Worm (Caenorhabditis elegans) whole organism, L4/young adult: Measurements from ENCODE around the gene srj-18.

Source experiments
- dao-5 ChIP-seq: sonication (generic microtip); optimal IDR thresholded peaks from 2 replicates; lab custom pipeline; 2016; ENCODE audit warnings: missing genotype, missing genetic modification characterization, moderate library complexity, missing compliant biosample characterization
- him-1 ChIP-seq: sonication (generic microtip); optimal IDR thresholded peaks from 2 replicates; lab custom pipeline; 2016; ENCODE audit warnings: missing genotype, missing genetic modification reagents, missing genetic modification characterization, missing compliant biosample characterization

DNA sequence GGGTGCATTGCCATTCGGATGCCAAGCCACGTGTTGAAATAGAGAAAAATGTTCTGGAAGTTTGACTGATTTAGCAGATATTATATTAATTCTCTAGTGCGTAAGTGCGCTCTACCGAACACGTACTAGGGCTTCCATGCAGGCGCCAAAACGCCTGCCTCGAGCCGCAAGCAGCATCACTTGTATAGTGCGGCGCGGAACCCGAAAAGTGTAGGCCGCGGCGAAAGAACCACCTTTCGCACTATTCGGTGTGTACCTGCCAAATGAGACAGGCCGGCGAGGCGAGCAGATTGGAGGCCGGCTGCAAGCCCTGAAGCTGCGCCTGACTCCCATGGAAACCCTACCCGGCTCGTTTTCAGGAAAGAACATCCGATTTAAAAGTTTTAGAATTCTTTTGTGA lies 34.5 kb upstream of the srj-18 start:
- no peak for TF ChIP-seq him-1 (tag; lab: Kevin White, UChicago)
- TF ChIP-seq dao-5 (tag; lab: Kevin White, UChicago): no peak
